Worm (Caenorhabditis elegans) whole organism, L2 larva: ENCODE results near the gene eftu-2.

Experiments used
- C34F6.9 ChIP-seq: fragments of 150-350 bp; optimal IDR thresholded peaks from 2 replicates; lab custom pipeline; 2014; ENCODE audit warnings: missing biosample characterization, missing genetic modification characterization
- ZK546.5 ChIP-seq: sonication (generic microtip); optimal IDR thresholded peaks from 2 replicates; lab custom pipeline; 2017; ENCODE audit warnings: missing biosample characterization, missing genetic modification characterization
- blmp-1 ChIP-seq: sonication (generic microtip); optimal IDR thresholded peaks from 2 replicates; lab custom pipeline; 2017; ENCODE audit warnings: missing genetic modification characterization, mild to moderate bottlenecking, missing compliant biosample characterization, antibody characterized with exemption, moderate library complexity; ENCODE audit not compliant: insufficient read depth
- ceh-16 ChIP-seq: fragments of 150-350 bp; optimal IDR thresholded peaks from 2 replicates; lab custom pipeline; 2014; ENCODE audit warnings: missing biosample characterization, missing genetic modification characterization
- crh-2 ChIP-seq: sonication (generic microtip); optimal IDR thresholded peaks from 2 replicates; lab custom pipeline; 2017; ENCODE audit warnings: missing biosample characterization, missing genetic modification characterization
- fos-1 ChIP-seq: fragments of 150-350 bp; optimal IDR thresholded peaks from 2 replicates; lab custom pipeline; 2014; ENCODE audit warnings: missing biosample characterization, missing genetic modification characterization
- lin-13 ChIP-seq: fragments of 150-350 bp; optimal IDR thresholded peaks from 2 replicates; lab custom pipeline; 2014; ENCODE audit warnings: missing biosample characterization, missing genetic modification reagents, missing genetic modification characterization
- nhr-6 ChIP-seq: fragments of 150-350 bp; optimal IDR thresholded peaks from 2 replicates; lab custom pipeline; 2014; ENCODE audit warnings: missing biosample characterization, missing genetic modification characterization
- nhr-77 ChIP-seq: fragments of 150-350 bp; optimal IDR thresholded peaks from 2 replicates; lab custom pipeline; 2014; ENCODE audit warnings: missing biosample characterization, missing genetic modification characterization

- TF ChIP-seq ceh-16 (no peak), C34F6.9 (tag; lab: Kevin White, UChicago) (peak; percentile 34), nhr-77 (tag; lab: Kevin White, UChicago) (no peak), lin-13 (GFP tag; lab: Kevin White, UChicago) (no peak), blmp-1 (tag; lab: Kevin White, UChicago) (no peak), ZK546.5 (no peak), nhr-6 (tag; lab: Kevin White, UChicago) (no peak), crh-2 (tag; lab: Kevin White, UChicago) (peak; percentile 33), fos-1 (no peak)
Measured at ce11 chrIII:5988991-5989726, 20.2 kb upstream of the eftu-2 start.
